Worm (Caenorhabditis elegans) whole organism, L1 larva: ENCODE data around the gene E02H1.6.

Source experiments
- Y116A8C.19 ChIP-seq: sonication (generic microtip); optimal IDR thresholded peaks from 2 replicates; lab custom pipeline; 2016; ENCODE audit warnings: missing compliant biosample characterization, missing genetic modification characterization, borderline replicate concordance
- aha-1 ChIP-seq: fragments of 150-350 bp; optimal IDR thresholded peaks from 2 replicates; lab custom pipeline; 2014; ENCODE audit warnings: missing biosample characterization, missing genetic modification characterization
- aly-2 ChIP-seq: fragments of 150-350 bp; optimal IDR thresholded peaks from 2 replicates; lab custom pipeline; 2014; ENCODE audit warnings: missing biosample characterization, missing genetic modification characterization
- ama-1 ChIP-seq: fragments of 150-350 bp; optimal IDR thresholded peaks from 2 replicates; lab custom pipeline; 2014
- ceh-82 ChIP-seq, 3 experiments: fragments of 150-350 bp in 1 of 3; sonication (generic microtip) in 2 of 3; optimal IDR thresholded peaks; 2 replicates each; lab custom pipeline; 2014 to 2017; ENCODE audit warnings: missing biosample characterization in 3 of 3, missing genetic modification characterization in 3 of 3
- ceh-88 ChIP-seq: fragments of 200-800 bp; sonication (Bioruptor generic); IDR thresholded peaks from 2 replicates; pipeline ENCODE4 v1.3.6; 2022; ENCODE audit warnings: missing genetic modification characterization, missing compliant biosample characterization
- ces-1 ChIP-seq: fragments of 150-350 bp; optimal IDR thresholded peaks from 2 replicates; lab custom pipeline; 2014; ENCODE audit warnings: missing biosample characterization, missing genetic modification reagents, missing genetic modification characterization
- dpl-1 ChIP-seq, 3 experiments: fragments of 150-350 bp in 2 of 3; sonication (generic microtip) in 1 of 3; optimal IDR thresholded peaks; 2 replicates each; lab custom pipeline; 2014 to 2017; ENCODE audit warnings: missing biosample characterization in 3 of 3, missing genetic modification characterization in 3 of 3, missing genetic modification reagents in 3 of 3
- dsc-1 ChIP-seq: sonication (generic microtip); optimal IDR thresholded peaks from 2 replicates; lab custom pipeline; 2016; ENCODE audit warnings: mild to moderate bottlenecking, missing genetic modification characterization, missing compliant biosample characterization
- efl-1 ChIP-seq, 4 experiments: fragments of 150-350 bp; optimal IDR thresholded peaks in 3 of 4; peaks in 1 of 4; 1 replicate in 1 of 4; 2 replicates in 3 of 4; lab custom pipeline; 2014; ENCODE audit warnings: missing biosample characterization in 2 of 4, missing genetic modification characterization in 2 of 4, missing genetic modification reagents in 2 of 4
- egl-13 ChIP-seq: sonication (generic microtip); optimal IDR thresholded peaks from 2 replicates; lab custom pipeline; 2016; ENCODE audit warnings: missing genotype, missing genetic modification reagents, missing genetic modification characterization, missing compliant biosample characterization
- egl-27 ChIP-seq, 2 experiments: fragments of 150-350 bp in 1 of 2; sonication (generic microtip); optimal IDR thresholded peaks; 3 replicates each; lab custom pipeline; 2017 to 2018; ENCODE audit warnings: missing biosample characterization in 2 of 2, missing genetic modification characterization in 2 of 2, missing genetic modification reagents in 2 of 2
- elt-2 ChIP-seq: sonication (generic microtip); optimal IDR thresholded peaks from 2 replicates; lab custom pipeline; 2016; ENCODE audit warnings: missing genetic modification characterization, mild to moderate bottlenecking, inconsistent platforms, missing compliant biosample characterization, missing genetic modification reagents
- hpl-2 ChIP-seq: fragments of 150-350 bp; optimal IDR thresholded peaks from 2 replicates; lab custom pipeline; 2014; ENCODE audit warnings: missing biosample characterization, missing genetic modification reagents, missing genetic modification characterization
- irx-1 ChIP-seq: sonication (generic microtip); optimal IDR thresholded peaks from 2 replicates; lab custom pipeline; 2016; ENCODE audit warnings: missing genetic modification characterization, missing compliant biosample characterization
- isw-1 ChIP-seq: fragments of 200-800 bp; sonication (Bioruptor generic); IDR thresholded peaks from 2 replicates; pipeline ENCODE4 v1.3.6; 2022; ENCODE audit warnings: missing genetic modification characterization, missing compliant biosample characterization
- jun-1 ChIP-seq: fragments of 150-350 bp; optimal IDR thresholded peaks from 2 replicates; lab custom pipeline; 2014; ENCODE audit warnings: missing biosample characterization, missing genetic modification reagents, missing genetic modification characterization
- lin-13 ChIP-seq: fragments of 150-350 bp; optimal IDR thresholded peaks from 2 replicates; lab custom pipeline; 2014; ENCODE audit warnings: missing biosample characterization, missing genetic modification reagents, missing genetic modification characterization
- lin-14 ChIP-seq: fragments of 200-800 bp; sonication (Bioruptor generic); optimal IDR thresholded peaks from 2 replicates; lab custom pipeline; 2018; ENCODE audit warnings: mild to moderate bottlenecking, missing genetic modification characterization, moderate library complexity, missing compliant biosample characterization
- lin-15B ChIP-seq: fragments of 150-350 bp; sonication (generic microtip); optimal IDR thresholded peaks from 3 replicates; lab custom pipeline; 2014; ENCODE audit warnings: missing biosample characterization, missing genetic modification characterization
- lin-39 ChIP-seq: fragments of 150-350 bp; optimal IDR thresholded peaks from 2 replicates; lab custom pipeline; 2014; ENCODE audit warnings: missing biosample characterization, missing genetic modification reagents, missing genetic modification characterization
- lir-3 ChIP-seq: sonication (generic microtip); optimal IDR thresholded peaks from 2 replicates; lab custom pipeline; 2016; ENCODE audit warnings: mild to moderate bottlenecking, missing genetic modification characterization, moderate library complexity, missing compliant biosample characterization; ENCODE audit not compliant: poor library complexity
- lsy-2 ChIP-seq, 2 experiments: fragments of 150-350 bp; optimal IDR thresholded peaks; 2 replicates each; lab custom pipeline; 2014; ENCODE audit warnings: missing biosample characterization in 2 of 2, missing genetic modification characterization in 2 of 2
- mef-2 ChIP-seq: fragments of 150-350 bp; optimal IDR thresholded peaks from 2 replicates; lab custom pipeline; 2014; ENCODE audit warnings: missing biosample characterization, missing genetic modification characterization
- nhr-11 ChIP-seq: fragments of 150-350 bp; optimal IDR thresholded peaks from 2 replicates; lab custom pipeline; 2014; ENCODE audit warnings: missing biosample characterization, missing genetic modification characterization
- nhr-237 ChIP-seq: fragments of 150-350 bp; optimal IDR thresholded peaks from 2 replicates; lab custom pipeline; 2014; ENCODE audit warnings: missing biosample characterization, missing genetic modification characterization
- nhr-28 ChIP-seq: fragments of 150-350 bp; optimal IDR thresholded peaks from 2 replicates; lab custom pipeline; 2014; ENCODE audit warnings: missing biosample characterization, missing genetic modification characterization
- nhr-47 ChIP-seq: sonication (generic microtip); optimal IDR thresholded peaks from 2 replicates; lab custom pipeline; 2016; ENCODE audit warnings: mild to moderate bottlenecking, missing genetic modification characterization, moderate library complexity, missing compliant biosample characterization
- nhr-76 ChIP-seq: sonication (generic microtip); optimal IDR thresholded peaks from 2 replicates; lab custom pipeline; 2017; ENCODE audit warnings: missing biosample characterization, missing genetic modification characterization
- nhr-77 ChIP-seq: fragments of 150-350 bp; optimal IDR thresholded peaks from 2 replicates; lab custom pipeline; 2014; ENCODE audit warnings: missing biosample characterization, missing genetic modification characterization
- nhr-84 ChIP-seq: sonication (generic microtip); optimal IDR thresholded peaks from 2 replicates; lab custom pipeline; 2017; ENCODE audit warnings: missing biosample characterization, missing genetic modification characterization
- nhr-85 ChIP-seq: sonication (generic microtip); peaks from one replicate; lab custom pipeline; 2016; ENCODE audit warnings: missing genetic modification characterization, inconsistent platforms, missing compliant biosample characterization
- nhr-90 ChIP-seq: sonication (generic microtip); optimal IDR thresholded peaks from 2 replicates; lab custom pipeline; 2016; ENCODE audit warnings: mild to moderate bottlenecking, missing genetic modification characterization, missing compliant biosample characterization; ENCODE audit not compliant: poor library complexity
- pqm-1 ChIP-seq: sonication (generic microtip); optimal IDR thresholded peaks from 3 replicates; lab custom pipeline; 2017; ENCODE audit warnings: missing biosample characterization, missing genetic modification characterization
- skn-1 ChIP-seq: fragments of 150-350 bp; optimal IDR thresholded peaks from 2 replicates; lab custom pipeline; 2014; ENCODE audit warnings: missing biosample characterization, missing genetic modification characterization
- snpc-4 ChIP-seq: fragments of 150-350 bp; optimal IDR thresholded peaks from 2 replicates; lab custom pipeline; 2014; ENCODE audit warnings: missing biosample characterization, missing genetic modification characterization
- snu-23 ChIP-seq: sonication (generic microtip); optimal IDR thresholded peaks from 2 replicates; lab custom pipeline; 2016; ENCODE audit warnings: missing genetic modification characterization, missing compliant biosample characterization
- sox-4 ChIP-seq: sonication (generic microtip); optimal IDR thresholded peaks from 2 replicates; lab custom pipeline; 2016; ENCODE audit warnings: missing genetic modification characterization, missing compliant biosample characterization
- sptf-1 ChIP-seq: fragments of 150-350 bp; optimal IDR thresholded peaks from 2 replicates; lab custom pipeline; 2014; ENCODE audit warnings: missing biosample characterization, missing genetic modification characterization
- sup-37 ChIP-seq: fragments of 200-800 bp; sonication (Bioruptor generic); optimal IDR thresholded peaks from 2 replicates; lab custom pipeline; 2018; ENCODE audit warnings: mild to moderate bottlenecking, missing genetic modification characterization, missing compliant biosample characterization
- swsn-7 ChIP-seq: sonication (generic microtip); optimal IDR thresholded peaks from 2 replicates; lab custom pipeline; 2016; ENCODE audit warnings: missing genetic modification characterization, missing compliant biosample characterization
- tlp-1 ChIP-seq: fragments of 150-350 bp; optimal IDR thresholded peaks from 2 replicates; lab custom pipeline; 2014; ENCODE audit warnings: missing biosample characterization, missing genetic modification characterization
- unc-30 ChIP-seq: sonication (generic microtip); optimal IDR thresholded peaks from 2 replicates; lab custom pipeline; 2017; ENCODE audit warnings: missing biosample characterization, missing genetic modification characterization
- unc-62 ChIP-seq: fragments of 150-350 bp; optimal IDR thresholded peaks from 2 replicates; lab custom pipeline; 2014; ENCODE audit warnings: missing biosample characterization, missing genetic modification reagents, missing genetic modification characterization
- unc-86 ChIP-seq: sonication (generic microtip); optimal IDR thresholded peaks from 2 replicates; lab custom pipeline; 2016; ENCODE audit warnings: missing genetic modification characterization, missing compliant biosample characterization
- unc-98 ChIP-seq: fragments of 200-800 bp; sonication (Bioruptor generic); IDR thresholded peaks from 2 replicates; pipeline ENCODE4 v1.3.6; 2022; ENCODE audit warnings: missing genetic modification characterization, missing compliant biosample characterization

The E02H1.6 gene

DNA sequence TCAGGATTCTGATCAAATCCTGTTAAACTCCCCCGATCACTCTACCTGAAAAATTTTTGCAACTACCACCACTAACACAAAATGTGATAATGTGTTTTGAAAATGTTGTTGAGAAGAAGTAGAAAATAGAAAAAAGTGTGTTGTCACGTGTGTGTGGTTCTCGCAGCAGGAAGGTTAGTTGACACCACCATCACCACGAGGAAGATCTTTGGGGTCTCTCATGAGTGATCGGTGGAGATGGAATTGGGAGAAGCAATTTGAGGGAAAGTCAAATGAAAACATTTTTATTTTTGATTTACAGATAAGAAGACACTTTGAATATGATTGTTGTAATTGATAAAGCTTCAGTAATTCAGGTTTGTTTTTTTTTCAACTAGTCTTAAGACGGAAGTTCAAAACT lies 5.2 kb downstream of the E02H1.6 start (continued):
- TF ChIP-seq aha-1 (tag; lab: Kevin White, UChicago) (no peak), lsy-2 (tag; optimal IDR thresholded peaks at IDR 0.05; lab: Kevin White, UChicago) (peak; percentile 53 to 64), snpc-4 (tag; lab: Kevin White, UChicago) (no peak), lin-13 (GFP tag; lab: Kevin White, UChicago) (peak; percentile 44), aly-2 (tag; lab: Kevin White, UChicago) (no peak), nhr-85 (tag; lab: Kevin White, UChicago) (peak; percentile 91), nhr-90 (tag; lab: Kevin White, UChicago) (peak; percentile 66), unc-62 (GFP tag; lab: Kevin White, UChicago) (no peak), unc-98 (GFP tag; lab: Robert Waterston, UW) (no peak), ama-1 (lab: Kevin White, UChicago) (peak; percentile 68), lin-14 (GFP tag; lab: Kevin White, UChicago) (peak; percentile 83), pqm-1 (no peak), dpl-1 (GFP tag; optimal IDR thresholded peaks at IDR 0.05; lab: Kevin White, UChicago) (peak in 1 of 3 experiments; percentile 25), elt-2 (no peak), Y116A8C.19 (tag; lab: Kevin White, UChicago) (no peak), swsn-7 (tag; lab: Kevin White, UChicago) (peak; percentile 6), lin-15B (no peak), unc-30 (tag; lab: Kevin White, UChicago) (no peak), sptf-1 (tag; lab: Kevin White, UChicago) (no peak), egl-13 (no peak), skn-1 (tag; lab: Kevin White, UChicago) (no peak), nhr-237 (tag; lab: Kevin White, UChicago) (no peak), nhr-84 (tag; lab: Kevin White, UChicago) (no peak), nhr-11 (no peak), ceh-82 (tag; optimal IDR thresholded peaks at IDR 0.05; lab: Kevin White, UChicago) (no peak), egl-27 (tag; optimal IDR thresholded peaks at IDR 0.05; lab: Kevin White, UChicago) (no peak), unc-86 (tag; lab: Kevin White, UChicago) (no peak), dsc-1 (no peak), lir-3 (tag; lab: Kevin White, UChicago) (peak; percentile 57), nhr-76 (tag; lab: Kevin White, UChicago) (no peak), sup-37 (GFP tag; lab: Kevin White, UChicago) (no peak), ces-1 (no peak), ceh-88 (GFP tag; lab: Robert Waterston, UW) (no peak), jun-1 (tag; lab: Kevin White, UChicago) (no peak), nhr-47 (tag; lab: Kevin White, UChicago) (peak; percentile 11), lin-39 (tag; lab: Kevin White, UChicago) (peak; percentile 12), tlp-1 (no peak), snu-23 (GFP tag; lab: Kevin White, UChicago) (peak; percentile 84), nhr-28 (no peak), nhr-77 (tag; lab: Kevin White, UChicago) (no peak), mef-2 (no peak), isw-1 (GFP tag; lab: Robert Waterston, UW) (no peak), irx-1 (tag; lab: Kevin White, UChicago) (no peak), sox-4 (tag; lab: Kevin White, UChicago) (no peak), efl-1 (optimal IDR thresholded peaks at IDR 0.05; lab: Kevin White, UChicago) (no peak), efl-1 (GFP tag; optimal IDR thresholded peaks at IDR 0.05 in 1 of 2; lab: Kevin White, UChicago) (peak in 1 of 2 experiments; percentile 90), hpl-2 (no peak)
